Worm (Caenorhabditis elegans) whole organism, L4 larva: ENCODE data around the gene irld-4.

Experiments used
- D1046.2 ChIP-seq: fragments of 200-800 bp; sonication (Bioruptor generic); IDR thresholded peaks from 2 replicates; pipeline ENCODE4 v1.3.6; 2022; ENCODE audit warnings: missing genetic modification characterization, missing compliant biosample characterization
- F10B5.3 ChIP-seq: sonication (generic microtip); optimal IDR thresholded peaks from 2 replicates; lab custom pipeline; 2016; ENCODE audit warnings: mild to moderate bottlenecking, missing genetic modification characterization, missing compliant biosample characterization
- T26A8.4 ChIP-seq: fragments of 200-800 bp; sonication (Bioruptor generic); IDR thresholded peaks from 2 replicates; pipeline ENCODE4 v1.3.6; 2022; ENCODE audit warnings: missing genetic modification characterization, missing compliant biosample characterization
- Y105C5A.15 ChIP-seq: fragments of 200-800 bp; sonication (Bioruptor generic); IDR thresholded peaks from 2 replicates; pipeline ENCODE4 v1.3.6; 2022; ENCODE audit warnings: missing genetic modification characterization, missing compliant biosample characterization
- Y48G9A.11 ChIP-seq: fragments of 200-800 bp; sonication (Bioruptor generic); IDR thresholded peaks from 2 replicates; pipeline ENCODE4 v1.3.6; 2022; ENCODE audit warnings: missing genetic modification reagents, missing genetic modification characterization, missing compliant biosample characterization
- Y75B8A.6 ChIP-seq: fragments of 200-800 bp; sonication (Bioruptor generic); IDR thresholded peaks from 2 replicates; pipeline ENCODE4 v1.3.6; 2022; ENCODE audit warnings: missing genetic modification reagents, missing genetic modification characterization, missing compliant biosample characterization
- aha-1 ChIP-seq: fragments of 150-350 bp; peaks from one replicate; lab custom pipeline; 2014; ENCODE audit warnings: missing biosample characterization, missing genetic modification characterization
- ceh-62 ChIP-seq: sonication (generic microtip); optimal IDR thresholded peaks from 2 replicates; lab custom pipeline; 2017; ENCODE audit warnings: missing biosample characterization, missing genetic modification characterization
- daf-16 ChIP-seq, 3 experiments: sonication (generic microtip); optimal IDR thresholded peaks; 2 replicates each; lab custom pipeline; 2016 to 2017; ENCODE audit warnings: missing genetic modification characterization in 3 of 3, missing genetic modification reagents in 3 of 3, mild to moderate bottlenecking in 2 of 3, missing compliant biosample characterization in 2 of 3, missing biosample characterization in 1 of 3, moderate library complexity in 1 of 3
- dmd-6 ChIP-seq: fragments of 200-800 bp; sonication (Bioruptor generic); IDR thresholded peaks from 2 replicates; pipeline ENCODE4 v1.3.6; 2022; ENCODE audit warnings: missing genetic modification reagents, missing genetic modification characterization, missing compliant biosample characterization
- duxl-1 ChIP-seq: sonication (generic microtip); optimal IDR thresholded peaks from 2 replicates; lab custom pipeline; 2016; ENCODE audit warnings: mild to moderate bottlenecking, missing genetic modification characterization, moderate library complexity, missing compliant biosample characterization; ENCODE audit not compliant: poor library complexity
- dve-1 ChIP-seq: sonication (generic microtip); optimal IDR thresholded peaks from 2 replicates; lab custom pipeline; 2017; ENCODE audit warnings: antibody characterized with exemption, mild to moderate bottlenecking, missing genetic modification characterization, missing compliant biosample characterization; ENCODE audit not compliant: insufficient read depth
- egl-43 ChIP-seq: fragments of 200-800 bp; sonication (Bioruptor generic); IDR thresholded peaks from 2 replicates; pipeline ENCODE4 v1.3.6; 2022; ENCODE audit warnings: missing genetic modification reagents, missing genetic modification characterization, missing compliant biosample characterization
- fkh-10 ChIP-seq: fragments of 150-350 bp; optimal IDR thresholded peaks from 2 replicates; lab custom pipeline; 2014; ENCODE audit warnings: missing biosample characterization, missing genetic modification reagents, missing genetic modification characterization
- hif-1 ChIP-seq, 2 experiments: sonication (generic microtip); optimal IDR thresholded peaks; 2 replicates each; lab custom pipeline; 2016 to 2017; ENCODE audit warnings: missing compliant biosample characterization in 2 of 2, missing genetic modification characterization in 2 of 2, missing genetic modification reagents in 2 of 2, missing genotype in 2 of 2, mild to moderate bottlenecking in 1 of 2
- hlh-11 ChIP-seq: fragments of 200-800 bp; sonication (Bioruptor generic); optimal IDR thresholded peaks from 2 replicates; lab custom pipeline; 2018; ENCODE audit warnings: mild to moderate bottlenecking, missing genetic modification characterization, missing compliant biosample characterization
- hlh-30 ChIP-seq: sonication (generic microtip); optimal IDR thresholded peaks from 2 replicates; lab custom pipeline; 2017; ENCODE audit warnings: antibody characterized with exemption, mild to moderate bottlenecking, missing genetic modification characterization, missing compliant biosample characterization; ENCODE audit not compliant: insufficient read depth
- hmg-1.1 ChIP-seq: fragments of 200-800 bp; sonication (Bioruptor generic); IDR thresholded peaks from 2 replicates; pipeline ENCODE4 v1.3.6; 2022; ENCODE audit warnings: missing genetic modification reagents, missing genetic modification characterization, missing compliant biosample characterization
- lim-7 ChIP-seq: fragments of 200-800 bp; sonication (Bioruptor generic); IDR thresholded peaks from 2 replicates; pipeline ENCODE4 v1.3.6; 2022; ENCODE audit warnings: missing genetic modification characterization, missing compliant biosample characterization
- lin-29 ChIP-seq: fragments of 200-800 bp; sonication (Bioruptor generic); IDR thresholded peaks from 2 replicates; pipeline ENCODE4 v1.3.6; 2022; ENCODE audit warnings: missing genetic modification reagents, missing genetic modification characterization, missing compliant biosample characterization
- lin-39 ChIP-seq: fragments of 150-350 bp; optimal IDR thresholded peaks from 2 replicates; lab custom pipeline; 2014; ENCODE audit warnings: missing biosample characterization, missing genetic modification reagents, missing genetic modification characterization
- lsy-2 ChIP-seq, 2 experiments: fragments of 150-350 bp in 1 of 2; sonication (generic microtip) in 1 of 2; optimal IDR thresholded peaks; 2 replicates each; lab custom pipeline; 2014 to 2017; ENCODE audit warnings: missing biosample characterization in 2 of 2, missing genetic modification characterization in 2 of 2
- mdl-1 ChIP-seq, 2 experiments: fragments of 150-350 bp in 1 of 2; sonication (generic microtip) in 1 of 2; optimal IDR thresholded peaks; 2 replicates each; lab custom pipeline; 2014 to 2017; ENCODE audit warnings: missing biosample characterization in 2 of 2, missing genetic modification characterization in 2 of 2
- mep-1 ChIP-seq: fragments of 150-350 bp; sonication (generic microtip); optimal IDR thresholded peaks from 3 replicates; lab custom pipeline; 2014; ENCODE audit warnings: missing biosample characterization, missing genetic modification characterization
- mes-2 ChIP-seq: sonication (generic microtip); optimal IDR thresholded peaks from 2 replicates; lab custom pipeline; 2016; ENCODE audit warnings: missing genotype, mild to moderate bottlenecking, missing genetic modification characterization, missing compliant biosample characterization; ENCODE audit not compliant: poor library complexity, severe bottlenecking
- mxl-2 ChIP-seq: fragments of 200-800 bp; sonication (Bioruptor generic); conservative IDR thresholded peaks from 2 replicates; pipeline ENCODE4 v1.3.6; 2022; ENCODE audit warnings: missing genetic modification reagents, missing genetic modification characterization, missing compliant biosample characterization
- nhr-11 ChIP-seq: fragments of 150-350 bp; optimal IDR thresholded peaks from 2 replicates; lab custom pipeline; 2014; ENCODE audit warnings: missing biosample characterization, missing genetic modification characterization
- nhr-6 ChIP-seq: fragments of 150-350 bp; optimal IDR thresholded peaks from 2 replicates; lab custom pipeline; 2014; ENCODE audit warnings: missing biosample characterization, missing genetic modification characterization
- nhr-76 ChIP-seq: fragments of 150-350 bp; optimal IDR thresholded peaks from 2 replicates; lab custom pipeline; 2014; ENCODE audit warnings: missing biosample characterization, missing genetic modification characterization
- nhr-77 ChIP-seq: fragments of 150-350 bp; optimal IDR thresholded peaks from 2 replicates; lab custom pipeline; 2014; ENCODE audit warnings: missing biosample characterization, missing genetic modification characterization
- rbr-2 ChIP-seq: sonication (generic microtip); optimal IDR thresholded peaks from 2 replicates; lab custom pipeline; 2016; ENCODE audit warnings: missing genotype, missing genetic modification characterization, missing compliant biosample characterization
- snpc-1.2 ChIP-seq: fragments of 200-800 bp; sonication (Bioruptor generic); IDR thresholded peaks from 2 replicates; pipeline ENCODE4 v1.3.6; 2022; ENCODE audit warnings: missing genetic modification reagents, missing genetic modification characterization, missing compliant biosample characterization
- snpc-4 ChIP-seq: fragments of 150-350 bp; optimal IDR thresholded peaks from 2 replicates; lab custom pipeline; 2014; ENCODE audit warnings: missing biosample characterization, missing genetic modification characterization
- spr-1 ChIP-seq: sonication (generic microtip); optimal IDR thresholded peaks from 2 replicates; lab custom pipeline; 2016; ENCODE audit warnings: mild to moderate bottlenecking, missing genetic modification characterization, missing compliant biosample characterization
- unc-62 ChIP-seq, 3 experiments: fragments of 150-350 bp in 1 of 3; sonication (generic microtip); optimal IDR thresholded peaks in 2 of 3; peaks in 1 of 3; 1 replicate in 1 of 3; 2 replicates in 2 of 3; lab custom pipeline; 2014 to 2017; ENCODE audit warnings: missing biosample characterization in 3 of 3, missing genetic modification characterization in 3 of 3, missing genetic modification reagents in 3 of 3, missing genotype in 1 of 3
- vab-7 ChIP-seq: fragments of 200-800 bp; sonication (Bioruptor generic); IDR thresholded peaks from 2 replicates; pipeline ENCODE4 v1.3.6; 2022; ENCODE audit warnings: missing genetic modification reagents, missing genetic modification characterization, missing compliant biosample characterization
- zfp-2 ChIP-seq: sonication (generic microtip); optimal IDR thresholded peaks from 2 replicates; lab custom pipeline; 2016; ENCODE audit warnings: mild to moderate bottlenecking, missing genetic modification characterization, missing compliant biosample characterization
- ztf-11 ChIP-seq: fragments of 150-350 bp; optimal IDR thresholded peaks from 2 replicates; lab custom pipeline; 2014; ENCODE audit warnings: missing biosample characterization, missing genetic modification characterization
- ztf-7 ChIP-seq: fragments of 150-350 bp; optimal IDR thresholded peaks from 2 replicates; lab custom pipeline; 2014; ENCODE audit warnings: missing biosample characterization, missing genetic modification characterization

The irld-4 gene

DNA sequence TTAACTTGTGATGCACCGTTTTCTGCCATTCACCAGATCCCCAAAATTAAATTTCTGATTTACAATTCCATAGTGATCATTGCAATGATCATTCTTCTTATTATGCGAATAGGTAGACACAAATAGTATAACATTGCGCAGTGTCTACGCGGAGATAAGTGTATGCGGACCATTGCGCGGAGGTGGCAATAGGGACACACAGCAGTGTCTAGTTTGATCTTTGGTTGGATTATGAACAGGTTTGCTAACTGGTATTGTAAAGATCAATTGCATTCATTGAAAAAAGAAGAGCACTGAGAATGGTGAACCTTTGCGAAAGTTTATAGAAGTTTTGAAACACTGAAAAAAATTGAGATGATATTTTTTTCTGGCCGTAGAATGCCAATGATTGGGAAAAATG is 33.6 kb upstream of the irld-4 start:
- 0 out of 2 replicates have a peak, but pooled peaks have one; percentile 9 for TF ChIP-seq snpc-1.2 (GFP tag; lab: Robert Waterston, UW)
- TF ChIP-seq dve-1: no peak

DNA sequence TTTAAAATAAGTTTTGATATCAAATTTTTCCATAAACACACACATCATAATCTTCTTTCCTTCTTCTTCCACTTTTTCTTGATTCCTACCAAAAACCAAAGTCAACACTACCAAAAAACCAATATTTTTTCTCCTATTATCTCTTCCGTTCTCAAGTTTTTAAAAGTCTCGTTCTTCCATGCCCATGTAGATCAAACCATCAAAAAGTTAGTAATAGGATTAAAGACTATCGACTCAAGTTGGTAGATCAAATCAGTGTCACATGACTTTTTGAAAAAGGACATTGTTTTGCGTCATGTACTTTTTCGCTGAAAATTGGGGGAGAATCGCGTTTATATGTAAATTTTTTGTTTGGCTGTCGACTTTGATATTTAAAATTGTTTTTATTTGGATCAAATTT is 29.9 kb upstream of the irld-4 start:
- TF ChIP-seq F10B5.3 (tag; lab: Kevin White, UChicago): no peak
- TF ChIP-seq dmd-6: peak; percentile 22; the same call in 1 of the 2 replicates
- TF ChIP-seq unc-62 (GFP tag; optimal IDR thresholded peaks at IDR 0.05 in 1 of 2; lab: Kevin White, UChicago): peak in 1 of 2 experiments; percentile 78
- no peak for TF ChIP-seq unc-62 (tag; optimal IDR thresholded peaks at IDR 0.05; lab: Kevin White, UChicago)
- TF ChIP-seq lim-7 (GFP tag; lab: Robert Waterston, UW): no peak
- TF ChIP-seq zfp-2: no peak
- no peak for TF ChIP-seq Y75B8A.6 (GFP tag; lab: Robert Waterston, UW)

DNA sequence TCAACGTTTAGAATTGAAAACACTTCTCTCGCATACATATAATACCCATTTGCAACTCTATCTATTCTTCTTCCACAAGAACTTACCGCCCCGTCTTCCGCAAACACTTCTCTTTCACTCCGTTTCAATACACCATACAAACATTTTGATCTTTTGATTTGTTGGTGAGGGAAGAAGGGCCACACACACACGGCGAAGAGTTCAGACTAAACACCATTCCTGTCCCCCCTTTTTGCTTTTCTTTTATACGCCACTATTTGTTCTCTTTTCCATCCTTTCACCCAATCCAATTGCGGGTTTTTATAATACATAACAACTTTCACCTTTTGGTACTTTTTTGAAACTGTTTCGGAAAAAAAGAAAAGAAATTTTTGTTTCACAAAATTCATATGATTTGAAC is 27.8 kb upstream of the irld-4 start:
- no peak for TF ChIP-seq snpc-4 (tag; lab: Kevin White, UChicago)
- TF ChIP-seq Y75B8A.6 (GFP tag; lab: Robert Waterston, UW): no peak
- no peak for TF ChIP-seq ztf-7 (tag; lab: Kevin White, UChicago)
- no peak for TF ChIP-seq lin-29 (GFP tag; lab: Robert Waterston, UW)
- no peak for TF ChIP-seq duxl-1 (tag; lab: Kevin White, UChicago)
- TF ChIP-seq aha-1 (tag; lab: Kevin White, UChicago): peak; percentile 83
- TF ChIP-seq unc-62 (GFP tag; optimal IDR thresholded peaks at IDR 0.05 in 1 of 2; lab: Kevin White, UChicago): peak in 1 of 2 experiments; percentile 74
- TF ChIP-seq unc-62 (tag; optimal IDR thresholded peaks at IDR 0.05; lab: Kevin White, UChicago): no peak
- TF ChIP-seq ceh-62 (tag; lab: Kevin White, UChicago): no peak
- peak; percentile 33 for TF ChIP-seq dve-1
- TF ChIP-seq spr-1: no peak
- no peak for TF ChIP-seq lin-39
- TF ChIP-seq mes-2 (tag; lab: Kevin White, UChicago): no peak
- no peak for TF ChIP-seq nhr-6

DNA sequence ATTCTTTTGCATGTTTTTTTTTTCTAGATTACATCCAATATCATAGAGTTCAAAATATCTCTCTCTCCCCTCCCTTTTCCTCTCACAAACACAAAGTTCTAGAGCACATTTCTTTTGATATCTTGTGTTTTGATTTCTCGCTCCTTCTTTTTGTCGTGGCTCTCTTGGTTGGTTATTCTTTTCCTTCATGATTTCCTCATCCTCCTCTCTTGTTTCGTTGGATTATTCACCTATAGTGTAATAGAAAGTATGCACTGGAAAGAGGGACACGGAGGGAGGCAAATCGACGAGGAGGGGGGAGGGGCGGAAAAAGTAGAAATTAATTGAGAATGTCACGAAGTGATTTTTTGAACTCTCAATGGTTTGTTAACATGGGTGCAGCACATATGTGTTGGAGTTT is 26.4 kb upstream of the irld-4 start:
- no peak for TF ChIP-seq T26A8.4
- peak; percentile 7 for TF ChIP-seq mep-1 (tag; lab: Kevin White, UChicago)
- peak; percentile 48; the same call in 1 of the 2 replicates for TF ChIP-seq dmd-6
- peak; percentile 62 for TF ChIP-seq aha-1 (tag; lab: Kevin White, UChicago)
- TF ChIP-seq fkh-10 (GFP tag; lab: Kevin White, UChicago): no peak
- no peak for TF ChIP-seq duxl-1 (tag; lab: Kevin White, UChicago)
- TF ChIP-seq Y105C5A.15 (GFP tag; lab: Robert Waterston, UW): no peak
- TF ChIP-seq ztf-11: no peak
- peak; percentile 60 for TF ChIP-seq nhr-11 (tag; lab: Kevin White, UChicago)
- TF ChIP-seq hlh-30 (tag; lab: Kevin White, UChicago): peak; percentile 40
- no peak for TF ChIP-seq egl-43 (GFP tag; lab: Robert Waterston, UW)
- TF ChIP-seq nhr-77 (tag; lab: Kevin White, UChicago): no peak
- no peak for TF ChIP-seq rbr-2 (tag; lab: Kevin White, UChicago)
- no peak for TF ChIP-seq D1046.2 (GFP tag; lab: Robert Waterston, UW)
- no peak for TF ChIP-seq mxl-2
- TF ChIP-seq hmg-1.1 (GFP tag; lab: Robert Waterston, UW): no peak
- TF ChIP-seq nhr-76 (tag; lab: Kevin White, UChicago): no peak
- TF ChIP-seq mdl-1 (tag; optimal IDR thresholded peaks at IDR 0.05; lab: Kevin White, UChicago): peak; percentile 12 to 39
- no peak for TF ChIP-seq vab-7 (GFP tag; lab: Robert Waterston, UW)
- TF ChIP-seq Y48G9A.11 (GFP tag; lab: Robert Waterston, UW): no peak
- TF ChIP-seq hlh-11 (tag; lab: Kevin White, UChicago): peak; percentile 53
- TF ChIP-seq hif-1 (tag; optimal IDR thresholded peaks at IDR 0.05; lab: Kevin White, UChicago): peak in 1 of 2 experiments; percentile 84
- TF ChIP-seq dve-1: peak; percentile 16
- TF ChIP-seq lsy-2 (tag; optimal IDR thresholded peaks at IDR 0.05; lab: Kevin White, UChicago): peak in 1 of 2 experiments; percentile 31
- no peak for TF ChIP-seq daf-16 (GFP tag; optimal IDR thresholded peaks at IDR 0.05; lab: Kevin White, UChicago)
- peak; percentile 27 for TF ChIP-seq daf-16 (tag; optimal IDR thresholded peaks at IDR 0.05; lab: Kevin White, UChicago)
